Fruit fly (Drosophila melanogaster): ENCODE measurements around the gene CG33270.

The CG33270 gene

dm6 chr3L:11561946-11562760 lies 16.3 kb downstream of the CG33270 start, which contains the start of the genes CG7394 and Mob2:
Gene CG7394, plus strand, starts transcription at chr3L:11561996.
Gene Mob2, minus strand, starts transcription at chr3L:11562233.
- TF ChIP-seq D19B (GFP tag; optimal IDR thresholded peaks at IDR 0.05) (peak; percentile 27), CG2129 (GFP tag; IDR thresholded peaks at IDR 0.05; ENCODE audit: partially characterized antibody) (peak; percentile 69), Myb (GFP tag; optimal IDR thresholded peaks at IDR 0.05) (peak; percentile 59), Hr78 (GFP tag; optimal IDR thresholded peaks at IDR 0.05) (peak in 1 of 2 experiments; percentile 40), fu2 (GFP tag; optimal IDR thresholded peaks at IDR 0.05) (peak; percentile 55), dpn (GFP tag; optimal IDR thresholded peaks at IDR 0.05) (peak; percentile 84 to 93), CG4854 (GFP tag; optimal IDR thresholded peaks at IDR 0.05) (peak; percentile 87), CG3163 (GFP tag; optimal IDR thresholded peaks at IDR 0.05) (peak; percentile 66), chinmo (GFP tag; IDR thresholded peaks at IDR 0.05; ENCODE audit: partially characterized antibody) (peak; percentile 76; the same call in 2 of the 4 replicates), bbx (GFP tag; IDR thresholded peaks at IDR 0.05; ENCODE audit: partially characterized antibody) (peak; percentile 77), CG18619 (GFP tag; optimal IDR thresholded peaks at IDR 0.05) (peak; percentile 75), CG7357 (GFP tag; IDR thresholded peaks at IDR 0.05) (peak; percentile 80), CG1647 (GFP tag; optimal IDR thresholded peaks at IDR 0.05) (peak; percentile 76), CG31224 (GFP tag; IDR thresholded peaks at IDR 0.05) (peak; percentile 84), stc (GFP tag; IDR thresholded peaks at IDR 0.05) (peak; percentile 85), slou (GFP tag; optimal IDR thresholded peaks at IDR 0.05) (peak; percentile 88), CG2889 (GFP tag; IDR thresholded peaks at IDR 0.05) (peak; percentile 83; the same call in 2 of the 3 replicates), sc (optimal IDR thresholded peaks at IDR 0.05) (no peak), sc (GFP tag; optimal IDR thresholded peaks at IDR 0.05) (peak; percentile 65), Hr3 (GFP tag; optimal IDR thresholded peaks at IDR 0.05) (peak; percentile 92), mirr (GFP tag; optimal IDR thresholded peaks at IDR 0.05) (peak; percentile 46), slbo (GFP tag; IDR thresholded peaks at IDR 0.05) (peak; percentile 97), otp (GFP tag; IDR thresholded peaks at IDR 0.05) (peak; percentile 79; the same call in 2 of the 3 replicates), Dll (GFP tag; IDR thresholded peaks at IDR 0.05; ENCODE audit: partially characterized antibody) (peak; percentile 94), Xbp1 (GFP tag; optimal IDR thresholded peaks at IDR 0.05) (peak; percentile 94), HLH4C (GFP tag; IDR thresholded peaks at IDR 0.05; ENCODE audit: partially characterized antibody) (peak; percentile 93), CG1233 (GFP tag; optimal IDR thresholded peaks at IDR 0.05) (peak; percentile 80), CG18599 (GFP tag; optimal IDR thresholded peaks at IDR 0.05) (peak; percentile 87), CG10321 (GFP tag; IDR thresholded peaks at IDR 0.05) (peak; percentile 67), z (GFP tag; IDR thresholded peaks at IDR 0.05) (peak; percentile 62; the same call in 2 of the 3 replicates), oc (tag; optimal IDR thresholded peaks at IDR 0.05) (peak; percentile 76), Doc3 (GFP tag; IDR thresholded peaks at IDR 0.05; ENCODE audit: partially characterized antibody) (peak; percentile 93), kni (GFP tag; optimal IDR thresholded peaks at IDR 0.05) (peak; percentile 20), CG15073 (GFP tag; optimal IDR thresholded peaks at IDR 0.05) (peak; percentile 44), crc (GFP tag; optimal IDR thresholded peaks at IDR 0.05) (peak; percentile 60), fru (optimal IDR thresholded peaks at IDR 0.05) (no peak), Bteb2 (GFP tag; optimal IDR thresholded peaks at IDR 0.05) (peak; percentile 85), CG13624 (GFP tag; optimal IDR thresholded peaks at IDR 0.05) (peak; percentile 81), CG10274 (GFP tag; optimal IDR thresholded peaks at IDR 0.05) (peak; percentile 58), tll (GFP tag; optimal IDR thresholded peaks at IDR 0.05) (peak in 1 of 2 experiments; percentile 40), Lhr (GFP tag; optimal IDR thresholded peaks at IDR 0.05) (peak; percentile 72), CG3847 (GFP tag; IDR thresholded peaks at IDR 0.05) (peak; percentile 89), row (GFP tag; IDR thresholded peaks at IDR 0.05) (peak; percentile 96), Adf1 (GFP tag; IDR thresholded peaks at IDR 0.05) (peak; percentile 55; the same call in 1 of the 2 replicates), dm (GFP tag; optimal IDR thresholded peaks at IDR 0.05) (peak; percentile 67), knrl (GFP tag; IDR thresholded peaks at IDR 0.05; ENCODE audit: partially characterized antibody) (peak; percentile 81), CG5953 (GFP tag; IDR thresholded peaks at IDR 0.05) (peak; percentile 82), ab (GFP tag; optimal IDR thresholded peaks at IDR 0.05) (no peak)

All from whole organism, embryonic.